Fruit fly (Drosophila melanogaster) whole organism, adult: Measurements from ENCODE around the gene CG7872.

Source experiments
- CG11617 ChIP-seq: fragments of 200-800 bp; sonication (Bioruptor generic); optimal IDR thresholded peaks from 2 replicates; lab custom pipeline; 2017; ENCODE audit warnings: mild to moderate bottlenecking, missing biosample characterization, missing genetic modification reagents, missing genetic modification characterization
- CG12768 ChIP-seq: fragments of 200-800 bp; sonication (Bioruptor generic); optimal IDR thresholded peaks from 2 replicates; lab custom pipeline; 2017; ENCODE audit warnings: missing biosample characterization, missing genetic modification characterization, mild to moderate bottlenecking, moderate library complexity, missing genetic modification reagents
- CG14711 ChIP-seq: fragments of 200-800 bp; sonication (Bioruptor generic); optimal IDR thresholded peaks from 2 replicates; lab custom pipeline; 2018; ENCODE audit warnings: missing biosample characterization, mild to moderate bottlenecking, missing genetic modification characterization, moderate library complexity
- CG1620 ChIP-seq: fragments of 200-800 bp; sonication (Bioruptor generic); optimal IDR thresholded peaks from 2 replicates; lab custom pipeline; 2016; ENCODE audit warnings: missing biosample characterization, missing genetic modification characterization
- CG33017 ChIP-seq: fragments of 200-800 bp; sonication (Bioruptor generic); optimal IDR thresholded peaks from 2 replicates; lab custom pipeline; 2018; ENCODE audit warnings: missing biosample characterization, mild to moderate bottlenecking, missing genetic modification characterization, moderate library complexity
- CG5204 ChIP-seq: fragments of 200-800 bp; sonication (Bioruptor generic); optimal IDR thresholded peaks from 2 replicates; lab custom pipeline; 2016; ENCODE audit warnings: missing biosample characterization, missing genetic modification characterization
- CG7101 ChIP-seq: fragments of 200-800 bp; sonication (Bioruptor generic); optimal IDR thresholded peaks from 2 replicates; lab custom pipeline; 2018; ENCODE audit warnings: missing biosample characterization, mild to moderate bottlenecking, missing genetic modification characterization, moderate library complexity
- Clk ChIP-seq: fragments of 200-800 bp; sonication (Bioruptor generic); optimal IDR thresholded peaks from 2 replicates; lab custom pipeline; 2017; ENCODE audit warnings: missing biosample characterization, missing genetic modification characterization
- Mnt ChIP-seq: fragments of 200-800 bp; sonication (Bioruptor generic); optimal IDR thresholded peaks from 2 replicates; lab custom pipeline; 2016; ENCODE audit warnings: missing biosample characterization, mild to moderate bottlenecking, missing genetic modification characterization
- cic ChIP-seq: fragments of 200-800 bp; sonication (Bioruptor generic); optimal IDR thresholded peaks from 2 replicates; lab custom pipeline; 2017; ENCODE audit warnings: missing biosample characterization, mild to moderate bottlenecking, missing genetic modification characterization, moderate library complexity
- cnc ChIP-seq, 2 experiments: fragments of >200 bp; optimal IDR thresholded peaks; 2 replicates each; lab custom pipeline; 2017
- kay ChIP-seq: fragments of 200-800 bp; sonication (Bioruptor generic); peaks from one replicate; lab custom pipeline; 2016; ENCODE audit warnings: missing biosample characterization, missing genetic modification characterization, borderline replicate concordance
- tj ChIP-seq: fragments of 200-800 bp; sonication (Bioruptor generic); optimal IDR thresholded peaks from 3 replicates; lab custom pipeline; 2017; ENCODE audit warnings: missing biosample characterization, mild to moderate bottlenecking, missing genetic modification characterization, moderate library complexity

- TF ChIP-seq CG33017 (tag; lab: Kevin White, UChicago), result no peak
- TF ChIP-seq CG12768 (GFP tag; lab: Kevin White, UChicago), result no peak
- peak; percentile 20 for TF ChIP-seq CG1620 (GFP tag; lab: Kevin White, UChicago)
- no peak for TF ChIP-seq tj (GFP tag; lab: Kevin White, UChicago)
- no peak for TF ChIP-seq Clk (GFP tag; lab: Kevin White, UChicago)
- TF ChIP-seq kay (GFP tag; lab: Kevin White, UChicago), result no peak
- no peak for TF ChIP-seq CG14711 (tag; lab: Kevin White, UChicago)
- TF ChIP-seq CG5204 (GFP tag; lab: Kevin White, UChicago), result no peak
- no peak for TF ChIP-seq cic (GFP tag; lab: Kevin White, UChicago)
- TF ChIP-seq cnc (optimal IDR thresholded peaks at IDR 0.05; lab: Kevin White, UChicago), result no peak
- TF ChIP-seq CG11617, result no peak
- no peak for TF ChIP-seq CG7101 (tag; lab: Kevin White, UChicago)
- no peak for TF ChIP-seq Mnt (GFP tag; lab: Kevin White, UChicago)
These were observed 3.6 kb upstream of the CG7872 start, which contains the start of gene CG9213 for dm6 chrX:15574384-15574783.
